Worm (Caenorhabditis elegans) whole organism, young adult: ENCODE results near the gene B0334.5.

Experiments
- B0019.2 ChIP-seq: fragments of 200-800 bp; sonication (Bioruptor generic); conservative IDR thresholded peaks from 2 replicates; pipeline ENCODE4 v1.3.6; 2022; ENCODE audit warnings: missing genetic modification reagents, missing genetic modification characterization, missing compliant biosample characterization
- B0336.3 ChIP-seq: fragments of 200-800 bp; sonication (Bioruptor generic); IDR thresholded peaks from 2 replicates; pipeline ENCODE4 v1.3.6; 2022; ENCODE audit warnings: missing genetic modification characterization, missing compliant biosample characterization
- C06A6.2 ChIP-seq: fragments of 200-800 bp; sonication (Bioruptor generic); conservative IDR thresholded peaks from 2 replicates; pipeline ENCODE4 v1.3.6; 2022; ENCODE audit warnings: missing genetic modification characterization, missing compliant biosample characterization
- D2030.7 ChIP-seq: fragments of 200-800 bp; sonication (Bioruptor generic); IDR thresholded peaks from 2 replicates; pipeline ENCODE4 v1.3.6; 2022; ENCODE audit warnings: missing genetic modification reagents, missing genetic modification characterization, missing compliant biosample characterization
- F39B2.1 ChIP-seq: fragments of 200-800 bp; sonication (Bioruptor generic); IDR thresholded peaks from 2 replicates; pipeline ENCODE4 v1.3.6; 2022; ENCODE audit warnings: missing genetic modification reagents, missing genetic modification characterization, missing compliant biosample characterization
- F49E8.2 ChIP-seq: sonication (generic microtip); optimal IDR thresholded peaks from 3 replicates; lab custom pipeline; 2017; ENCODE audit warnings: missing genetic modification characterization, mild to moderate bottlenecking, missing compliant biosample characterization, antibody characterized with exemption, moderate library complexity; ENCODE audit not compliant: insufficient read depth
- F55B11.4 ChIP-seq: sonication (generic microtip); optimal IDR thresholded peaks from 2 replicates; lab custom pipeline; 2016; ENCODE audit warnings: missing compliant biosample characterization, missing genetic modification characterization, borderline replicate concordance; ENCODE audit not compliant: insufficient read depth
- K11D2.4 ChIP-seq: fragments of 200-800 bp; sonication (Bioruptor generic); IDR thresholded peaks from 2 replicates; pipeline ENCODE4 v1.3.6; 2022; ENCODE audit warnings: missing genetic modification reagents, missing genetic modification characterization, missing compliant biosample characterization
- akir-1 ChIP-seq: fragments of 200-800 bp; sonication (Bioruptor generic); optimal IDR thresholded peaks from 2 replicates; lab custom pipeline; 2018; ENCODE audit warnings: mild to moderate bottlenecking, missing genetic modification characterization, moderate library complexity, missing compliant biosample characterization
- cebp-2 ChIP-seq: fragments of 200-800 bp; sonication (Bioruptor generic); IDR thresholded peaks from 2 replicates; pipeline ENCODE4 v1.3.6; 2022; ENCODE audit warnings: missing genetic modification characterization, missing compliant biosample characterization
- ceh-100 ChIP-seq: fragments of 200-800 bp; sonication (Bioruptor generic); IDR thresholded peaks from 2 replicates; pipeline ENCODE4 v1.3.6; 2022; ENCODE audit warnings: missing genetic modification reagents, missing genetic modification characterization, missing compliant biosample characterization
- ceh-27 ChIP-seq: fragments of 200-800 bp; sonication (Bioruptor generic); optimal IDR thresholded peaks from 2 replicates; lab custom pipeline; 2018; ENCODE audit warnings: mild to moderate bottlenecking, missing genetic modification characterization, moderate library complexity, missing compliant biosample characterization
- dpff-1 ChIP-seq: sonication (generic microtip); optimal IDR thresholded peaks from 2 replicates; lab custom pipeline; 2017; ENCODE audit warnings: mild to moderate bottlenecking, missing genetic modification characterization, missing compliant biosample characterization
- egrh-3 ChIP-seq: fragments of 200-800 bp; sonication (Bioruptor generic); IDR thresholded peaks from 2 replicates; pipeline ENCODE4 v1.3.6; 2022; ENCODE audit warnings: missing genetic modification reagents, missing genetic modification characterization, missing compliant biosample characterization
- him-1 ChIP-seq: sonication (generic microtip); optimal IDR thresholded peaks from 2 replicates; lab custom pipeline; 2016; ENCODE audit warnings: missing genotype, missing genetic modification reagents, missing genetic modification characterization, missing compliant biosample characterization
- hlh-26 ChIP-seq: fragments of 200-800 bp; sonication (Bioruptor generic); conservative IDR thresholded peaks from 2 replicates; pipeline ENCODE4 v1.3.6; 2022; ENCODE audit warnings: missing genetic modification reagents, missing genetic modification characterization, missing compliant biosample characterization
- hmg-20 ChIP-seq: fragments of 200-800 bp; sonication (Bioruptor generic); IDR thresholded peaks from 2 replicates; pipeline ENCODE4 v1.3.6; 2022; ENCODE audit warnings: missing genetic modification reagents, missing genetic modification characterization, missing compliant biosample characterization
- let-607 ChIP-seq, 2 experiments: fragments of 200-800 bp in 1 of 2; sonication (Bioruptor generic) in 1 of 2; sonication (generic microtip) in 1 of 2; optimal IDR thresholded peaks; 2 replicates each; lab custom pipeline; 2016 to 2018; ENCODE audit warnings: mild to moderate bottlenecking in 2 of 2, missing compliant biosample characterization in 2 of 2, missing genetic modification characterization in 2 of 2, moderate library complexity in 2 of 2, missing genotype in 1 of 2
- lir-1 ChIP-seq: fragments of 200-800 bp; sonication (Bioruptor generic); conservative IDR thresholded peaks from 2 replicates; pipeline ENCODE4 v1.3.6; 2022; ENCODE audit warnings: missing genetic modification reagents, missing genetic modification characterization, missing compliant biosample characterization
- madf-10 ChIP-seq: sonication (generic microtip); optimal IDR thresholded peaks from 2 replicates; lab custom pipeline; 2016; ENCODE audit warnings: mild to moderate bottlenecking, missing genetic modification characterization, missing compliant biosample characterization
- mes-4 ChIP-seq: sonication (generic microtip); optimal IDR thresholded peaks from 2 replicates; lab custom pipeline; 2016; ENCODE audit warnings: missing genotype, missing genetic modification characterization, missing compliant biosample characterization
- mxl-1 ChIP-seq: sonication (generic microtip); optimal IDR thresholded peaks from 2 replicates; lab custom pipeline; 2016; ENCODE audit warnings: missing genetic modification characterization, missing compliant biosample characterization
- nfyb-1 ChIP-seq: fragments of 200-800 bp; sonication (Bioruptor generic); IDR thresholded peaks from 2 replicates; pipeline ENCODE4 v1.3.6; 2022; ENCODE audit warnings: missing genetic modification reagents, missing genetic modification characterization, missing compliant biosample characterization
- nhr-179 ChIP-seq: sonication (generic microtip); optimal IDR thresholded peaks from 2 replicates; lab custom pipeline; 2016; ENCODE audit warnings: mild to moderate bottlenecking, missing genetic modification characterization, missing compliant biosample characterization
- nhr-27 ChIP-seq: fragments of 200-800 bp; sonication (Bioruptor generic); optimal IDR thresholded peaks from 2 replicates; lab custom pipeline; 2018; ENCODE audit warnings: mild to moderate bottlenecking, missing genetic modification characterization, moderate library complexity, missing compliant biosample characterization
- pha-4 ChIP-seq: fragments of 150-350 bp; sonication (generic microtip); optimal IDR thresholded peaks from 2 replicates; lab custom pipeline; 2014; ENCODE audit warnings: missing biosample characterization, missing genetic modification reagents, missing genetic modification characterization
- rec-8 ChIP-seq, 2 experiments: sonication (generic microtip); optimal IDR thresholded peaks; 2 replicates each; lab custom pipeline; 2016; ENCODE audit warnings: mild to moderate bottlenecking in 2 of 2, missing genetic modification characterization in 2 of 2, missing genetic modification reagents in 2 of 2, missing genotype in 2 of 2, missing biosample characterization in 1 of 2, missing compliant biosample characterization in 1 of 2, moderate library complexity in 1 of 2
- snpc-3.4 ChIP-seq: sonication (generic microtip); optimal IDR thresholded peaks from 2 replicates; lab custom pipeline; 2017; ENCODE audit warnings: missing genetic modification characterization, mild to moderate bottlenecking, missing compliant biosample characterization, antibody characterized with exemption, moderate library complexity, missing genotype, missing genetic modification reagents
- sptf-2 ChIP-seq: fragments of 200-800 bp; sonication (Bioruptor generic); optimal IDR thresholded peaks from 2 replicates; lab custom pipeline; 2018; ENCODE audit warnings: mild to moderate bottlenecking, missing genetic modification characterization, missing compliant biosample characterization
- xnd-1 ChIP-seq: sonication (generic microtip); optimal IDR thresholded peaks from 2 replicates; lab custom pipeline; 2016; ENCODE audit warnings: missing genotype, missing genetic modification reagents, missing genetic modification characterization, missing compliant biosample characterization
- ztf-18 ChIP-seq: sonication (generic microtip); optimal IDR thresholded peaks from 2 replicates; lab custom pipeline; 2016; ENCODE audit warnings: missing genotype, mild to moderate bottlenecking, missing genetic modification characterization, missing compliant biosample characterization
- ztf-26 ChIP-seq: sonication (generic microtip); optimal IDR thresholded peaks from 2 replicates; lab custom pipeline; 2017; ENCODE audit warnings: missing genetic modification characterization, missing compliant biosample characterization

The B0334.5 gene

DNA sequence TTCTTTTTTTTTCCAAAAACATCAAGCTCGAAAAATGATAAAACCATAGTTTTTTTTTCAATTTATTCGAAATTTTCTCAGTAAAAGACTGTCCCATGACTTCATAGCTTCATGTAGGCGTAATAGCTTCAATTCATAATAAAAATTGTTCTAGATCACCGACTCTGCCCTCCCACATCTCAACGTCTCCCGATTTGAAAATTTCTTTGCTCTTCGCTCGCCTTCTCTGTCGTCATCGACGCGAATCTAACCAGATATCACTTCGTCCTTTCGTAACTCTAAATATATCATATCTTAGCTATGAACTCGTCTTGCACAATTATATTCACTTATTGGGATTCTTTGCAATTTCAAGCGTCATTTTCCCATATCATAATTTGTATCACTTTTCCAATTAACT, 17.3 kb downstream of the B0334.5 start, which contains the start of gene srh-44:
srh-44 (plus strand) TSS at position 301 of the 400 bp plus-strand sequence.
- TF ChIP-seq pha-4 (tag; lab: Kevin White, UChicago) (no peak), ceh-27 (GFP tag; lab: Kevin White, UChicago) (no peak), xnd-1 (no peak), egrh-3 (GFP tag; lab: Robert Waterston, UW) (no peak), him-1 (tag; lab: Kevin White, UChicago) (no peak), ztf-18 (no peak), lir-1 (no peak), B0336.3 (GFP tag; lab: Robert Waterston, UW) (no peak), ceh-100 (GFP tag; lab: Robert Waterston, UW) (no peak), dpff-1 (tag; lab: Kevin White, UChicago) (no peak), C06A6.2 (GFP tag; lab: Robert Waterston, UW) (no peak), nhr-27 (tag; lab: Kevin White, UChicago) (no peak), B0019.2 (no peak), D2030.7 (no peak), hlh-26 (GFP tag; lab: Robert Waterston, UW) (no peak), cebp-2 (GFP tag; lab: Robert Waterston, UW) (no peak), nfyb-1 (GFP tag; lab: Robert Waterston, UW) (no peak), K11D2.4 (GFP tag; lab: Robert Waterston, UW) (no peak), let-607 (tag; optimal IDR thresholded peaks at IDR 0.05; lab: Kevin White, UChicago) (no peak), F49E8.2 (tag; lab: Kevin White, UChicago) (no peak)

DNA sequence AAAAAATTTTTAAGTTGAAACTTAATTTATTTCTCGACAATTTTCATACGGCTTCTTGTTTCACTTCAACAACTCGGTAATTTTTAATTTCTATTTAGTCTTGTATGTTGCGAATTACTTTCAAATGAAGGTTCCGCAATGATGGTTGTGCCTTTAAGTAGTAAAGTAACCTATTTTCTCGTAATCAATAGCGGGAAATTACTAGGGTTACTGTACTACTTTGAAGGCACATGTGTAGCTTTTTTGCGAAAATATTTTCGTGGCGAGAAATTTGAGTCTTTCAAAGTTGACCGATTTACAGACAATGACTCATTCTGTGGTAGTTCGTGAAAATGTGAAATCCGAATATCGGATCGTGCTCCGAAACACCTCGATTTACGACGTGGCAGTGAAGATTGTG, 20.7 kb downstream of the B0334.5 start, which contains the start of gene B0334.10:
B0334.10 (plus strand) TSS at position 301 of the 400 bp plus-strand sequence.
- TF ChIP-seq him-1 (tag; lab: Kevin White, UChicago) (no peak), F39B2.1 (no peak), ztf-26 (no peak), madf-10 (tag; lab: Kevin White, UChicago) (no peak), sptf-2 (GFP tag; lab: Kevin White, UChicago) (no peak), pha-4 (tag; lab: Kevin White, UChicago) (no peak)

DNA sequence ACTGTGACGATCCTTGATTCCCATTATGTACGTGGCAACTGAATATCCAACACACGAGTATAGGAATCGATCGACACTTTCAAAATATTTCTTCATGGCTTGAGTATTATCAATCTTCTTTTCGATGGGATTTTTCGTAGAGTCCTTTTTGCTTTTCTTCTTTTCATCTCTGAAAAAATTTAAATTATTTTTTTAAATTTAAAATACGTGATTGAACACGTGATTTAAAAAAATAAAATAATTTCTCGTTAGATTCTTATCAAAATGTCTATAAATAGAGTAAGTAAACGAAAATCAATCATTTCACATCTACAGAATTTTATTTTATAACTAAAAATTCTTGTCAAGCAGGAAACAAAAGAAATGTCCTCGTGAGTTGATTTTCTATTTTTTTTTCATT, 23.8 kb downstream of the B0334.5 start, which contains the start of gene Y62F5A.10:
Y62F5A.10 (plus strand) TSS at position 301 of the 400 bp plus-strand sequence.
- TF ChIP-seq ceh-100 (GFP tag; lab: Robert Waterston, UW) (no peak), hmg-20 (GFP tag; lab: Robert Waterston, UW) (no peak), snpc-3.4 (tag; lab: Kevin White, UChicago) (no peak), akir-1 (GFP tag; lab: Kevin White, UChicago) (no peak), mes-4 (tag; lab: Kevin White, UChicago) (no peak)
- TF ChIP-seq, all 124 proteins: peak for 0

DNA sequence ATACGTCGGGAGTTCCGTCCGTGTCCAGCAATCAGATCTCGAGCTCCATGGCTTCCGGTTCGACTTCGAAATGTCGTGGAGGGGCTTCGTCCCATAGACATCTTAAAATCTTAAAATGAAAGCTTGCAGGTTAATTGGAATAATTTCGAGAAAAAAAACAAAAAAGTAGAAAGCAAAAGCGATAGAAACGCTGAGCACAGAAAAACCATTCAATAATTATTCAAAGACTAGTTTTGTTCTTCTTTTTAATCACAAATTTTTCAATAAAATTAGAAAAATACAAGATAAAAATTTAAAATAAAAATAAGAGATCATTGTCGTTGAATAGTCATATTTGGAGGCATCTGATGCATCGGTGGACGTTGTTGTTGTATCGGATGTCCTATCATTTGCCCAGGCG, 29.5 kb downstream of the B0334.5 start, which contains the start of gene age-1:
age-1 (minus strand) TSS at position 101 of the 400 bp plus-strand sequence.
- TF ChIP-seq rec-8 (tag; optimal IDR thresholded peaks at IDR 0.05; lab: Kevin White, UChicago) (no peak), nhr-179 (tag; lab: Kevin White, UChicago) (no peak), mxl-1 (tag; lab: Kevin White, UChicago) (no peak), F55B11.4 (tag; lab: Kevin White, UChicago) (no peak)
